Fruit fly (Drosophila melanogaster): Measurements from ENCODE around the gene CG43390.

DNA sequence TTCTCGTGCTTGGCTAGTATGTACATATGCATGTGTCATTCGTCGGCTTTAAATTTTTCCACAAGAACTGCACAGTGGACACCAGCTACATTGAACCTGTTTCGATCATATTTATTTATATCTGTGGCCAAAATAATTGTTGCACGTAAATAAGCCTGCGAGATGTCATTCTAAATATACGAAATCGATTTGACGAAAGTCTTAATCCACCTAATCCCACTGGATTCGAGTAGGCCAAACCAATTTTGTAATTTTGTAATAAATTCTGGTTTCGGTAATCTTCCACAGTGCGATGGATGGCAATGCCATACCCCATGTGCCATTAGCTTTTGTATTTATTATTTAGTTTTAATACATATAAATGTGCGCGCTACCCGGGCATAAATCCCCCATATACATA is 36.8 kb downstream of the CG43390 start:
- TF ChIP-seq dmrt11E (tag; optimal IDR thresholded peaks at IDR 0.05) (no peak), CG6791 (GFP tag; IDR thresholded peaks at IDR 0.05; ENCODE audit: partially characterized antibody) (no peak), mld (GFP tag; IDR thresholded peaks at IDR 0.05; ENCODE audit: partially characterized antibody) (no peak), Dref (GFP tag; IDR thresholded peaks at IDR 0.05) (no peak), CG17385 (GFP tag; optimal IDR thresholded peaks at IDR 0.05) (no peak), Taf1 (GFP tag; IDR thresholded peaks at IDR 0.05) (no peak), tll (GFP tag; optimal IDR thresholded peaks at IDR 0.05) (no peak), hkb (optimal IDR thresholded peaks at IDR 0.05) (no peak), hkb (GFP tag; IDR thresholded peaks at IDR 0.05) (no peak), CG2889 (GFP tag; IDR thresholded peaks at IDR 0.05) (no peak), dimm (GFP tag; IDR thresholded peaks at IDR 0.05) (no peak), CG9797 (GFP tag; optimal IDR thresholded peaks at IDR 0.05) (no peak), CG8944 (GFP tag; optimal IDR thresholded peaks at IDR 0.05) (no peak), pfk (GFP tag; optimal IDR thresholded peaks at IDR 0.05) (no peak)
